Worm (Caenorhabditis elegans): ENCODE results near the gene C38C10.3.

DNA sequence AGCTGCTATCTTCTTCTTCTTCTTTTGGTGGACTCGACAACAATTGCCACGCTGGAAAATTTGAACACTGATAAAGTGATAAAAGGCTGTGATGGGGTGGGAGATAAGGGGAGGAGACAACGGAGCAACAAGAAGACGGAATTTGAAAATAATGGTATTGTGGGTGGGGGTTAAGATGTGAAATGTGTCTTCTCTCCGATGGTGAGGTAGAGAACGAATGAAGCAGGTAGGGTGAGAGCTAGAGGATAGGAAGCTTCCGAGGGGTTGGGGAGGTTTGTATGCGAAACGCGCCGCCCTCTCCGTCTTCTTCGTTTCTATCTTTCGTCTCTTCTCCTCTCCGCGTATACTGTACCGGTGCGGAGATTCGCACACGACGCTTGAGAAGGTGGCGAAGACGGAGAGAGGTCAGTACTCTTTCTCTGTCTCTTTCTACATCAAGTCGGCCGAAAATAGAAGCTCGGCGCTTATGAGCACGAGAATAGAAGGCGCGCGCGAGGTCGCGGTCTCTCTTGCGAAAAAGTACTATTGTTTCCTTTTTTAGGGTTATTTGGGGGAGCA is 30.0 kb downstream of the C38C10.3 start, which contains the start of gene chtb-1:
- TF ChIP-seq dpl-1 (GFP tag; optimal IDR thresholded peaks at IDR 0.05) (no peak), K12H6.12 (tag; optimal IDR thresholded peaks at IDR 0.05) (no peak), lin-40 (tag; optimal IDR thresholded peaks at IDR 0.05) (no peak), mxl-1 (tag; optimal IDR thresholded peaks at IDR 0.05) (no peak), athp-1 (tag; optimal IDR thresholded peaks at IDR 0.05) (no peak), nhr-90 (tag; optimal IDR thresholded peaks at IDR 0.05) (no peak), K11D2.4 (GFP tag; IDR thresholded peaks at IDR 0.05) (no peak), lin-26 (GFP tag; IDR thresholded peaks at IDR 0.05) (no peak), hmg-20 (GFP tag; IDR thresholded peaks at IDR 0.05) (no peak)

Data from whole organism, young adult.